Fruit fly (Drosophila melanogaster): ENCODE measurements around the gene tfc.

tfc gene

DNA sequence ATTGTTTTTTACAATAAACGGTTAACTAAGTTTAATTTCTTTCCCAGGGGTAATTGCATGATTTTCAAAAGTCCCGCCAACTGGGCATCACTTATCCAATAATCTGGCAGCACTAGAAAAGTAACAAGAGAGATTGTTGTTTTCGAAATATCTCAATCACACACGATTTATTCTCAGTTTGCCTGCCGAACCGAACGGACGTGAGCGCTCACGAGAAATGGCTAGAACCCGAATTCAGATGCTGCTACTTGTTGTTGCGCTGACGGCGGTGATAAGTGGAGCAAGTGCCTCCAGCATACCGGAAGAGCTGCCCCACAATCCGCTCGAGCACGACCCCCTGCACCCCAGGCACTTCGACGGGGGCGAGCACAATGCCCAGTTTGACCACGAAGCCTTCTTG lies 42.3 kb downstream of the tfc start, which contains the start of gene scf (continued):
- peak; percentile 20 for TF ChIP-seq Myb (GFP tag; optimal IDR thresholded peaks at IDR 0.05)
- peak; percentile 4 for TF ChIP-seq Six4 (GFP tag; optimal IDR thresholded peaks at IDR 0.05)
- peak in 1 of 2 experiments; percentile 34 for TF ChIP-seq Trl (optimal IDR thresholded peaks at IDR 0.05)
- peak; percentile 9 for TF ChIP-seq Trl (GFP tag; optimal IDR thresholded peaks at IDR 0.05)
- TF ChIP-seq odd (GFP tag; optimal IDR thresholded peaks at IDR 0.05) = no peak
- TF ChIP-seq Xrp1 (GFP tag; IDR thresholded peaks at IDR 0.05) = no peak
- TF ChIP-seq NFAT (GFP tag; IDR thresholded peaks at IDR 0.05) = no peak
- TF ChIP-seq kay (GFP tag; optimal IDR thresholded peaks at IDR 0.05) = no peak
- TF ChIP-seq nerfin-1 (tag; optimal IDR thresholded peaks at IDR 0.05) = no peak
- TF ChIP-seq Rfx (GFP tag; IDR thresholded peaks at IDR 0.05) = peak; percentile 59
- peak; percentile 41 for TF ChIP-seq pb (GFP tag; optimal IDR thresholded peaks at IDR 0.05)
- peak; percentile 17 for TF ChIP-seq CG12071 (GFP tag; optimal IDR thresholded peaks at IDR 0.05)
- no peak for TF ChIP-seq CG10321 (GFP tag; IDR thresholded peaks at IDR 0.05)
- TF ChIP-seq CG34376 (GFP tag; optimal IDR thresholded peaks at IDR 0.05) = peak; percentile 55
- TF ChIP-seq jigr1 (GFP tag; IDR thresholded peaks at IDR 0.05) = no peak
- TF ChIP-seq CG34224 (GFP tag; IDR thresholded peaks at IDR 0.05; ENCODE audit: partially characterized antibody) = peak; percentile 50
- no peak for TF ChIP-seq unpg (GFP tag; optimal IDR thresholded peaks at IDR 0.05)
- TF ChIP-seq fru (optimal IDR thresholded peaks at IDR 0.05) = no peak
- peak; percentile 55 for TF ChIP-seq ssp (GFP tag; IDR thresholded peaks at IDR 0.05)
- no peak for TF ChIP-seq Ets97D (GFP tag; optimal IDR thresholded peaks at IDR 0.05)
- peak; percentile 96 for TF ChIP-seq E2f2 (GFP tag; IDR thresholded peaks at IDR 0.05)
- peak; percentile 13 for TF ChIP-seq CG18262 (tag; optimal IDR thresholded peaks at IDR 0.05)
- TF ChIP-seq CG2116 (GFP tag; optimal IDR thresholded peaks at IDR 0.05) = peak; percentile 35
- TF ChIP-seq vvl (GFP tag; IDR thresholded peaks at IDR 0.05) = peak; percentile 39
- TF ChIP-seq abd-A (tag; optimal IDR thresholded peaks at IDR 0.05) = no peak
- TF ChIP-seq CG4424 (GFP tag; optimal IDR thresholded peaks at IDR 0.05) = no peak
- no peak for TF ChIP-seq CHES-1-like (GFP tag; optimal IDR thresholded peaks at IDR 0.05)
- peak; percentile 70 for TF ChIP-seq sens (GFP tag)
- TF ChIP-seq ci (GFP tag; IDR thresholded peaks at IDR 0.05) = peak; percentile 63; the same call in 2 of the 3 replicates
- TF ChIP-seq pum (GFP tag; optimal IDR thresholded peaks at IDR 0.05) = no peak
- TF ChIP-seq CG42726 (GFP tag; IDR thresholded peaks at IDR 0.05; ENCODE audit: partially characterized antibody) = 0 out of 2 replicates have a peak, but pooled peaks have one; percentile 48
- TF ChIP-seq pfk (GFP tag; optimal IDR thresholded peaks at IDR 0.05) = no peak
- TF ChIP-seq Vsx1 (GFP tag; optimal IDR thresholded peaks at IDR 0.05) = no peak
- no peak for TF ChIP-seq ewg (GFP tag; optimal IDR thresholded peaks at IDR 0.05)
- TF ChIP-seq Bteb2 (GFP tag; optimal IDR thresholded peaks at IDR 0.05) = no peak
- TF ChIP-seq CG15011 (GFP tag; optimal IDR thresholded peaks at IDR 0.05) = no peak
- TF ChIP-seq CG15514 (GFP tag; optimal IDR thresholded peaks at IDR 0.05) = peak; percentile 96
- peak; percentile 78 for TF ChIP-seq CG3995 (GFP tag; optimal IDR thresholded peaks at IDR 0.05)
- TF ChIP-seq D19A (tag; optimal IDR thresholded peaks at IDR 0.05) = no peak
- no peak for TF ChIP-seq emc (GFP tag; optimal IDR thresholded peaks at IDR 0.05)
- 0 out of 2 replicates have a peak, but pooled peaks have one; percentile 7 for TF ChIP-seq bowl (GFP tag; IDR thresholded peaks at IDR 0.05)
- TF ChIP-seq CG14965 (GFP tag; optimal IDR thresholded peaks at IDR 0.05; ENCODE audit: borderline replicate concordance) = no peak
- peak; percentile 24 for TF ChIP-seq MTF-1 (GFP tag; optimal IDR thresholded peaks at IDR 0.05; ENCODE audit: borderline replicate concordance)
- no peak for TF ChIP-seq CG9215 (GFP tag; IDR thresholded peaks at IDR 0.05)
- TF ChIP-seq grau (tag; optimal IDR thresholded peaks at IDR 0.05) = peak; percentile 28
- no peak for TF ChIP-seq B-H2 (GFP tag; optimal IDR thresholded peaks at IDR 0.05)
- TF ChIP-seq Fer1 (GFP tag; optimal IDR thresholded peaks at IDR 0.05) = peak; percentile 35
- TF ChIP-seq Opbp (GFP tag; IDR thresholded peaks at IDR 0.05; ENCODE audit: partially characterized antibody) = peak; percentile 52; the same call in 2 of the 3 replicates
- no peak for TF ChIP-seq peb (GFP tag; IDR thresholded peaks at IDR 0.05)
- TF ChIP-seq Nf-YB (GFP tag; optimal IDR thresholded peaks at IDR 0.05) = no peak
- 0 out of 2 replicates have a peak, but pooled peaks have one; percentile 13 for TF ChIP-seq rib (GFP tag; IDR thresholded peaks at IDR 0.05)
- no peak for TF ChIP-seq CG10654 (GFP tag; optimal IDR thresholded peaks at IDR 0.05)

Data from whole organism, embryonic.